Worm (Caenorhabditis elegans): Measurements from ENCODE around the gene fbxa-142.

fbxa-142 gene

ce11 chrV:16137043-16137442 lies 5.9 kb upstream of the fbxa-142 start, which contains the start of gene F44G3.7:
TSS of gene F44G3.7 (minus strand) at chrV:16137143.
- TF ChIP-seq hmg-4 (GFP tag; optimal IDR thresholded peaks at IDR 0.05) (no peak), aly-1 (tag; optimal IDR thresholded peaks at IDR 0.05) (no peak), scrt-1 (GFP tag; IDR thresholded peaks at IDR 0.05) (no peak), ama-1 (optimal IDR thresholded peaks at IDR 0.05) (no peak), ets-7 (tag; optimal IDR thresholded peaks at IDR 0.05) (no peak), hnd-1 (tag; optimal IDR thresholded peaks at IDR 0.05) (no peak), pes-1 (GFP tag; IDR thresholded peaks at IDR 0.05) (no peak), F13C5.2 (tag; optimal IDR thresholded peaks at IDR 0.05) (no peak), flt-1 (GFP tag; IDR thresholded peaks at IDR 0.05) (no peak), tbx-11 (GFP tag; IDR thresholded peaks at IDR 0.05) (no peak), hmbx-1 (tag; optimal IDR thresholded peaks at IDR 0.05) (no peak), tbx-37 (GFP tag; conservative IDR thresholded peaks at IDR 0.05) (no peak)

ce11 chrV:16132705-16133104 lies 1.6 kb upstream of the fbxa-142 start, which contains the start of gene fbxa-144:
TSS of gene fbxa-144 (minus strand) at chrV:16132805.
- TF ChIP-seq tbx-37 (GFP tag; conservative IDR thresholded peaks at IDR 0.05) (no peak), hmg-4 (GFP tag; optimal IDR thresholded peaks at IDR 0.05) (no peak)

DNA sequence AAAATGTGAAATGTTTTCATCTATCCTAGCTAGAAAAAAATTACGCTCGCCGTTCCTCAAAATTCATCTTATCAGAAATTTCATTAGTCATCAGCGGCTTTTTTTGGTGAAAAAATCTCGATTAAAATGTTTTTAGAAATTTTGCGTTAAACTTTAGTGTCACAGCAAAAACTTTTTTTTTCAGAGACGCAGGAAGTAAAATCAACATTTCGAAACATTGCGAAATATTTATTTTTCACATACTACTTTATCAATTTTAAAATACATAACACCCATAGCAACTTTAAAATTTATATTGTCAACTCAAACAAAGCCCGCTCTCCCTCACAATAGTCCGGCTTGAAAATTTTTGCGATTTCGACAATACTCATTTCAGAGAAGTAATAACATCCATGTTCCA lies 1.1 kb upstream of the fbxa-142 start:
- no peak for TF ChIP-seq tbx-11 (GFP tag; IDR thresholded peaks at IDR 0.05)
- no peak for TF ChIP-seq pes-1 (GFP tag; IDR thresholded peaks at IDR 0.05)
- TF ChIP-seq flt-1 (GFP tag; IDR thresholded peaks at IDR 0.05): no peak
- no peak for TF ChIP-seq ama-1 (optimal IDR thresholded peaks at IDR 0.05)

DNA sequence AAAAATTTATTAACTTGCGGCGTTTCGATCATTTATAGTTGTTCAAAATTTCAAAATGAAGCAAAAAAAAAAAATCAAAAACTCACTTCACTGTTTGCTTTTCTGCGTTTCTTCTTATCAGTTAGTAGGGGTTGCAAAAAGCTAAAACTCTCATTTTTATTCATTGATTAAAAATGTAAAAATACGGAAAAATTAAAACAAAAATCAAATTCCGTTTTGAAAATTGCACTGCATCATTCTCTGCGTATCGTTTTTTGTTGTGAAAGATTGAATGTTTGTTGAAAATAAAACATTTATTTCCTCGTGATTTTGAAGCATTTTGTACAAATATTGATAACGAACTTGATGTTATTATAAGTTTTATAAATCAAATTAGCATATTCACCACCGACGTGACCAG lies 2.0 kb downstream of the fbxa-142 start:
- TF ChIP-seq tra-4 (tag; optimal IDR thresholded peaks at IDR 0.05): no peak
- no peak for TF ChIP-seq hmg-4 (GFP tag; optimal IDR thresholded peaks at IDR 0.05)
- no peak for TF ChIP-seq aly-1 (tag; optimal IDR thresholded peaks at IDR 0.05)
- TF ChIP-seq tbx-37 (GFP tag; conservative IDR thresholded peaks at IDR 0.05): no peak
- no peak for TF ChIP-seq F13C5.2 (tag; optimal IDR thresholded peaks at IDR 0.05)
- TF ChIP-seq pes-1 (GFP tag; IDR thresholded peaks at IDR 0.05): no peak
- no peak for TF ChIP-seq ets-7 (tag; optimal IDR thresholded peaks at IDR 0.05)
- TF ChIP-seq scrt-1 (GFP tag; IDR thresholded peaks at IDR 0.05): no peak
- no peak for TF ChIP-seq flt-1 (GFP tag; IDR thresholded peaks at IDR 0.05)
- no peak for TF ChIP-seq sea-1 (GFP tag; conservative IDR thresholded peaks at IDR 0.05)
- TF ChIP-seq ama-1 (optimal IDR thresholded peaks at IDR 0.05): no peak
- TF ChIP-seq B0310.2 (tag; optimal IDR thresholded peaks at IDR 0.05): no peak
- no peak for TF ChIP-seq hmbx-1 (tag; optimal IDR thresholded peaks at IDR 0.05)

ce11 chrV:16127401-16127800 lies 3.7 kb downstream of the fbxa-142 start, which contains the start of gene fbxa-143:
TSS of gene fbxa-143 (minus strand) at chrV:16127501.
- no peak for TF ChIP-seq pes-1 (GFP tag; IDR thresholded peaks at IDR 0.05)
- TF ChIP-seq tbx-37 (GFP tag; conservative IDR thresholded peaks at IDR 0.05): no peak
- TF ChIP-seq scrt-1 (GFP tag; IDR thresholded peaks at IDR 0.05): no peak
- TF ChIP-seq ceh-36 (tag; optimal IDR thresholded peaks at IDR 0.05): no peak
- TF ChIP-seq ceh-13 (GFP tag; optimal IDR thresholded peaks at IDR 0.05): no peak
- TF ChIP-seq aly-1 (tag; optimal IDR thresholded peaks at IDR 0.05): no peak
- no peak for TF ChIP-seq sea-1 (GFP tag; conservative IDR thresholded peaks at IDR 0.05)
- no peak for TF ChIP-seq hmg-4 (GFP tag; optimal IDR thresholded peaks at IDR 0.05)
- no peak for TF ChIP-seq ama-1 (optimal IDR thresholded peaks at IDR 0.05)
- TF ChIP-seq tbx-11 (GFP tag; IDR thresholded peaks at IDR 0.05): no peak
- TF ChIP-seq tra-4 (tag; optimal IDR thresholded peaks at IDR 0.05): no peak
- no peak for TF ChIP-seq ets-7 (tag; optimal IDR thresholded peaks at IDR 0.05)
- no peak for TF ChIP-seq F13C5.2 (tag; optimal IDR thresholded peaks at IDR 0.05)
- no peak for TF ChIP-seq B0310.2 (tag; optimal IDR thresholded peaks at IDR 0.05)
- TF ChIP-seq hnd-1 (tag; optimal IDR thresholded peaks at IDR 0.05): no peak
- TF ChIP-seq hmbx-1 (tag; optimal IDR thresholded peaks at IDR 0.05): no peak
- no peak for TF ChIP-seq flt-1 (GFP tag; IDR thresholded peaks at IDR 0.05)

DNA sequence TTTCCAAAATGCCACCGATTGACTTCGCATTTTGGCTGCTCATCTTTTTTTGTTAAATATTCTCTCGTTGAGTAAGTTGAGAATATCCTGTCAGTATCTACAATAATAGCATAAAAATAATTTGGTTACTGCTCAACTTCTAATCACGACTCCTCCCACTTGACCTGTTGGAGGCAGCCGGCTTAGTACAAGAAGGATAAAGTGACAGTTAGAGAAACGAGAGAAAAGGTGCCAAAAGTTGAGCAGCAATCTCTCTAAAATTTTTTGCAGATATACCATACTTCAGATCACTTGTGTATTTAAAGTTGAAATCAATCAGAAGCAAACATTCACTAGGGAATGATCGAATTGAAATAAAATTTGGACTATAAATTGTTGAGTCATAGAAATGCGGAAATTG lies 6.4 kb downstream of the fbxa-142 start, which contains the start of gene nhr-111:
Gene nhr-111, minus strand, starts transcription at position 101 of the 400 bp plus-strand sequence.
- TF ChIP-seq tbx-37 (GFP tag; conservative IDR thresholded peaks at IDR 0.05): no peak
- no peak for TF ChIP-seq hnd-1 (tag; optimal IDR thresholded peaks at IDR 0.05)
- no peak for TF ChIP-seq B0310.2 (tag; optimal IDR thresholded peaks at IDR 0.05)
- TF ChIP-seq ceh-13 (GFP tag; optimal IDR thresholded peaks at IDR 0.05): no peak

DNA sequence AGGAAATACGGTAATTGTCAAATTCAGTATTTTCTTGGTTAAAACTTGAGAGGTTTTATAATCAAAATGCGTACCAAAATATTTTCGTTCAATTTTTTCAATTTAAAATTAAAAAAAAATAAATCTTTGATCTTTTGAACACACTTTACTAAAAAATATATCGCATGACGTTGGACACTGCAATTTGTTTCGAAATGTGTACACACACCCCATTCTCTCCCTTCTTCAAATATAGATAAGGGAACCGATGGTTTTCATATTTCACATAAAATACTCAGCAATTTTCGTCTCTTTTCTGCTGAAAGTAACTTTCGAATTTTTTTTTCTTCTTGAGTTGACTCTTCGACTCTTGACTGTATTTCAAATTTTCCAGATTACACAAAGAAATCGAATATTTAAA lies 9.7 kb downstream of the fbxa-142 start:
- TF ChIP-seq sea-1 (GFP tag; conservative IDR thresholded peaks at IDR 0.05) (no peak), ama-1 (optimal IDR thresholded peaks at IDR 0.05) (no peak), ceh-13 (GFP tag; optimal IDR thresholded peaks at IDR 0.05) (no peak), F13C5.2 (tag; optimal IDR thresholded peaks at IDR 0.05) (no peak), scrt-1 (GFP tag; IDR thresholded peaks at IDR 0.05) (no peak), tbx-11 (GFP tag; IDR thresholded peaks at IDR 0.05) (no peak), ceh-36 (tag; optimal IDR thresholded peaks at IDR 0.05) (no peak), B0310.2 (tag; optimal IDR thresholded peaks at IDR 0.05) (no peak), hmg-4 (GFP tag; optimal IDR thresholded peaks at IDR 0.05) (no peak), hmbx-1 (tag; optimal IDR thresholded peaks at IDR 0.05) (no peak), ets-7 (tag; optimal IDR thresholded peaks at IDR 0.05) (no peak), pes-1 (GFP tag; IDR thresholded peaks at IDR 0.05) (no peak), hnd-1 (tag; optimal IDR thresholded peaks at IDR 0.05) (no peak), tra-4 (tag; optimal IDR thresholded peaks at IDR 0.05) (no peak)

DNA sequence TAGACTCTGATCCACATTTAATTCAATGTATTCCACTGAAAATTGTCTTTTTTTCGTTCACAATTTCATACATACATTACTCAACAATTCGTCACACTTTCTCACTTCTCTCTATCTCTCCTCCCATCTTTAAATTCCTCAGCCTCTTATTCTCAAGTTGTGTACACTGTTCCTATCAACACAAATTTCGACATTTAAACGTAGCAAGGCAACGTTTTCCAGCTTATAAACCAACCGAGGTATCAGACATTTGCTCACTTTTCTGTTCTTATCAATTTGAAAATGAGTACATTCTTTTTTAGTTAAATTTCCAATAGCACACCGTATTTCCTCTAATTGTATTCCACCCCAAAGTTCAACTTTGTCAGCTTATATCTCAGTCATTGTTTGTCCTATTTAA lies 10.2 kb downstream of the fbxa-142 start, which contains the start of gene skr-3:
Gene skr-3, plus strand, starts transcription at position 163 of the 400 bp plus-strand sequence.
- TF ChIP-seq hnd-1 (tag; optimal IDR thresholded peaks at IDR 0.05): no peak
- TF ChIP-seq sea-1 (GFP tag; conservative IDR thresholded peaks at IDR 0.05): no peak
- TF ChIP-seq hmg-4 (GFP tag; optimal IDR thresholded peaks at IDR 0.05): no peak
- TF ChIP-seq tbx-37 (GFP tag; conservative IDR thresholded peaks at IDR 0.05): no peak
- no peak for TF ChIP-seq F13C5.2 (tag; optimal IDR thresholded peaks at IDR 0.05)
- TF ChIP-seq hmbx-1 (tag; optimal IDR thresholded peaks at IDR 0.05): no peak
- no peak for TF ChIP-seq ceh-36 (tag; optimal IDR thresholded peaks at IDR 0.05)
- TF ChIP-seq scrt-1 (GFP tag; IDR thresholded peaks at IDR 0.05): no peak
- no peak for TF ChIP-seq ceh-13 (GFP tag; optimal IDR thresholded peaks at IDR 0.05)
- no peak for TF ChIP-seq tbx-11 (GFP tag; IDR thresholded peaks at IDR 0.05)
- no peak for TF ChIP-seq ama-1 (optimal IDR thresholded peaks at IDR 0.05)
- no peak for TF ChIP-seq pes-1 (GFP tag; IDR thresholded peaks at IDR 0.05)
- no peak for TF ChIP-seq B0310.2 (tag; optimal IDR thresholded peaks at IDR 0.05)
- TF ChIP-seq ets-7 (tag; optimal IDR thresholded peaks at IDR 0.05): no peak
- TF ChIP-seq aly-1 (tag; optimal IDR thresholded peaks at IDR 0.05): no peak

Data from whole organism, early embryonic.